Fruit fly (Drosophila melanogaster) whole organism, embryonic: Measurements from ENCODE around the gene mwh.

Experiments
- Ada2b ChIP-seq: fragments of 200-800 bp; sonication (Bioruptor generic); IDR thresholded peaks from 2 replicates; pipeline ENCODE4 v1.3.6; 2022; ENCODE audit warnings: missing biosample characterization, missing genetic modification characterization
- Blimp-1 ChIP-seq: fragments of 200-800 bp; sonication (Bioruptor generic); optimal IDR thresholded peaks from 3 replicates; lab custom pipeline; 2018; ENCODE audit warnings: missing biosample characterization, missing genetic modification characterization, mild to moderate bottlenecking, moderate library complexity, missing genetic modification reagents
- CG10209 ChIP-seq: fragments of 200-800 bp; sonication (Bioruptor generic); optimal IDR thresholded peaks from 3 replicates; lab custom pipeline; 2017; ENCODE audit warnings: missing biosample characterization, mild to moderate bottlenecking, missing genetic modification characterization, missing genetic modification reagents
- CG1024 ChIP-seq: fragments of 200-800 bp; sonication (Bioruptor generic); IDR thresholded peaks from 2 replicates; pipeline ENCODE4 v1.3.6; 2022; ENCODE audit warnings: missing biosample characterization, missing genetic modification characterization
- CG10366 ChIP-seq: fragments of 200-800 bp; sonication (Bioruptor generic); IDR thresholded peaks from 2 replicates; pipeline ENCODE4 v1.3.6; 2022; ENCODE audit warnings: missing biosample characterization, missing genetic modification characterization
- CG10959 ChIP-seq: fragments of 200-800 bp; sonication (Bioruptor generic); IDR thresholded peaks from 2 replicates; pipeline ENCODE4 v1.3.6; 2022; ENCODE audit warnings: missing biosample characterization, missing genetic modification characterization
- CG12219 ChIP-seq: fragments of 200-800 bp; sonication (Bioruptor generic); optimal IDR thresholded peaks from 3 replicates; lab custom pipeline; 2018; ENCODE audit warnings: missing biosample characterization, mild to moderate bottlenecking, missing genetic modification characterization
- CG12769 ChIP-seq: fragments of 200-800 bp; sonication (Bioruptor generic); optimal IDR thresholded peaks from 2 replicates; lab custom pipeline; 2019; ENCODE audit warnings: missing biosample characterization, mild to moderate bottlenecking, missing genetic modification characterization, moderate library complexity
- CG14014 ChIP-seq: fragments of 200-800 bp; sonication (Bioruptor generic); IDR thresholded peaks from 2 replicates; pipeline ENCODE4 v1.3.6; 2022; ENCODE audit warnings: missing biosample characterization, missing genetic modification characterization
- CG1602 ChIP-seq: fragments of 200-800 bp; sonication (Bioruptor generic); optimal IDR thresholded peaks from 3 replicates; lab custom pipeline; 2016; ENCODE audit warnings: missing biosample characterization, missing genetic modification characterization
- CG17385 ChIP-seq: fragments of 200-800 bp; sonication (Bioruptor generic); optimal IDR thresholded peaks from 3 replicates; lab custom pipeline; 2018; ENCODE audit warnings: missing biosample characterization, mild to moderate bottlenecking, missing genetic modification characterization
- CG2199 ChIP-seq: fragments of 200-800 bp; sonication (Bioruptor generic); IDR thresholded peaks from 3 replicates; pipeline ENCODE4 v1.3.6; 2022; ENCODE audit warnings: missing biosample characterization, missing genetic modification characterization
- CG30403 ChIP-seq: fragments of 200-800 bp; sonication (Bioruptor generic); optimal IDR thresholded peaks from 3 replicates; lab custom pipeline; 2016; ENCODE audit warnings: missing biosample characterization, missing genetic modification characterization
- CG3407 ChIP-seq: fragments of 200-800 bp; sonication (Bioruptor generic); optimal IDR thresholded peaks from 2 replicates; lab custom pipeline; 2018; ENCODE audit warnings: missing biosample characterization, mild to moderate bottlenecking, missing genetic modification characterization
- CG4820 ChIP-seq: fragments of 200-800 bp; sonication (Bioruptor generic); optimal IDR thresholded peaks from 3 replicates; lab custom pipeline; 2016; ENCODE audit warnings: missing biosample characterization, missing genetic modification characterization
- CG4854 ChIP-seq: fragments of 200-800 bp; sonication (Bioruptor generic); optimal IDR thresholded peaks from 2 replicates; lab custom pipeline; 2016; ENCODE audit warnings: missing biosample characterization, missing genetic modification characterization, inconsistent platforms
- CG6813 ChIP-seq: fragments of 200-800 bp; sonication (Bioruptor generic); optimal IDR thresholded peaks from 2 replicates; lab custom pipeline; 2017; ENCODE audit warnings: missing biosample characterization, missing genetic modification characterization, mild to moderate bottlenecking, moderate library complexity, missing genetic modification reagents
- CG7357 ChIP-seq: fragments of 200-800 bp; sonication (Bioruptor generic); IDR thresholded peaks from 3 replicates; pipeline ENCODE4 v1.3.6; 2022; ENCODE audit warnings: missing biosample characterization, missing genetic modification characterization
- CG7987 ChIP-seq: fragments of 200-800 bp; sonication (Bioruptor generic); optimal IDR thresholded peaks from 2 replicates; lab custom pipeline; 2018; ENCODE audit warnings: missing biosample characterization, mild to moderate bottlenecking, missing genetic modification characterization, moderate library complexity
- CG8388 ChIP-seq: fragments of 200-800 bp; sonication (Bioruptor generic); optimal IDR thresholded peaks from 2 replicates; lab custom pipeline; 2019; ENCODE audit warnings: missing biosample characterization, mild to moderate bottlenecking, missing genetic modification characterization, moderate library complexity
- CG8924 ChIP-seq: fragments of 200-800 bp; optimal IDR thresholded peaks from 3 replicates; lab custom pipeline; 2019; ENCODE audit warnings: missing biosample characterization, mild to moderate bottlenecking, missing genetic modification characterization, moderate library complexity
- CHES-1-like ChIP-seq: fragments of 200-800 bp; sonication (Bioruptor generic); optimal IDR thresholded peaks from 2 replicates; lab custom pipeline; 2016; ENCODE audit warnings: missing biosample characterization, missing genetic modification characterization
- Chrac-16 ChIP-seq: fragments of 200-800 bp; sonication (Bioruptor generic); optimal IDR thresholded peaks from 3 replicates; lab custom pipeline; 2016; ENCODE audit warnings: missing biosample characterization, missing genetic modification characterization
- Dbx ChIP-seq: fragments of 200-800 bp; sonication (Bioruptor generic); IDR thresholded peaks from 3 replicates; pipeline ENCODE4 v1.3.6; 2022; ENCODE audit warnings: missing biosample characterization, missing genetic modification characterization
- Deaf1 ChIP-seq: fragments of 200-800 bp; optimal IDR thresholded peaks from 3 replicates; lab custom pipeline; 2019; ENCODE audit warnings: missing biosample characterization, mild to moderate bottlenecking, missing genetic modification characterization, moderate library complexity
- E2f1 ChIP-seq: fragments of 200-800 bp; sonication (Bioruptor generic); IDR thresholded peaks from 2 replicates; pipeline ENCODE4 v1.3.6; 2022; ENCODE audit warnings: missing biosample characterization, missing genetic modification characterization
- E2f2 ChIP-seq: fragments of 200-800 bp; sonication (Bioruptor generic); IDR thresholded peaks from 2 replicates; pipeline ENCODE4 v1.3.6; 2022; ENCODE audit warnings: missing biosample characterization, missing genetic modification characterization
- Hsf ChIP-seq: fragments of 200-800 bp; sonication (Bioruptor generic); optimal IDR thresholded peaks from 3 replicates; lab custom pipeline; 2016; ENCODE audit warnings: missing biosample characterization, missing genetic modification characterization
- Lim3 ChIP-seq: fragments of 200-800 bp; sonication (Bioruptor generic); IDR thresholded peaks from 2 replicates; pipeline ENCODE4 v1.3.6; 2022; ENCODE audit warnings: missing biosample characterization, missing genetic modification characterization
- Lpt ChIP-seq: fragments of >200 bp; optimal IDR thresholded peaks from 2 replicates; lab custom pipeline; 2018; ENCODE audit warnings: missing biosample characterization, missing genetic modification characterization
- Oaz ChIP-seq: fragments of 200-800 bp; sonication (Bioruptor generic); IDR thresholded peaks from 2 replicates; pipeline ENCODE4 v1.3.6; 2022; ENCODE audit warnings: missing biosample characterization, missing genetic modification characterization
- Opbp ChIP-seq: fragments of 200-800 bp; sonication (Bioruptor generic); IDR thresholded peaks from 3 replicates; pipeline ENCODE4 v1.3.6; 2022; ENCODE audit warnings: missing biosample characterization, missing genetic modification characterization; ENCODE audit not compliant: partially characterized antibody
- Poxn ChIP-seq: fragments of 200-800 bp; sonication (Bioruptor generic); IDR thresholded peaks from 2 replicates; pipeline ENCODE4 v1.3.6; 2022; ENCODE audit warnings: missing biosample characterization, missing genetic modification characterization
- Ptx1 ChIP-seq: fragments of 200-800 bp; sonication (Bioruptor generic); IDR thresholded peaks from 2 replicates; pipeline ENCODE4 v1.3.6; 2022; ENCODE audit warnings: missing biosample characterization, missing genetic modification characterization
- Rx ChIP-seq: fragments of 200-800 bp; sonication (Bioruptor generic); IDR thresholded peaks from 2 replicates; pipeline ENCODE4 v1.3.6; 2022; ENCODE audit warnings: missing biosample characterization, missing genetic modification characterization
- Scr ChIP-seq: fragments of 200-800 bp; sonication (Bioruptor generic); IDR thresholded peaks from 2 replicates; pipeline ENCODE4 v1.3.6; 2022; ENCODE audit warnings: missing biosample characterization, missing genetic modification characterization; ENCODE audit not compliant: partially characterized antibody
- Ssrp ChIP-seq: fragments of 200-800 bp; sonication (Bioruptor generic); optimal IDR thresholded peaks from 2 replicates; lab custom pipeline; 2018; ENCODE audit warnings: missing biosample characterization, mild to moderate bottlenecking, missing genetic modification characterization, moderate library complexity
- bsh ChIP-seq, 2 experiments: fragments of 200-800 bp; sonication (Bioruptor generic); optimal IDR thresholded peaks; 2 replicates each; lab custom pipeline; 2017 to 2018; ENCODE audit warnings: mild to moderate bottlenecking in 2 of 2, missing biosample characterization in 2 of 2, missing genetic modification characterization in 2 of 2, moderate library complexity in 1 of 2
- dpn ChIP-seq, 2 experiments: fragments of 200-800 bp; sonication (Bioruptor generic); optimal IDR thresholded peaks; 3 replicates each; lab custom pipeline; 2016; ENCODE audit warnings: missing biosample characterization in 2 of 2, missing genetic modification characterization in 2 of 2
- eyg ChIP-seq: fragments of 200-800 bp; sonication (Bioruptor generic); optimal IDR thresholded peaks from 3 replicates; lab custom pipeline; 2016; ENCODE audit warnings: missing biosample characterization, missing genetic modification characterization
- gcm2 ChIP-seq: fragments of 200-800 bp; sonication (Bioruptor generic); optimal IDR thresholded peaks from 2 replicates; lab custom pipeline; 2016; ENCODE audit warnings: missing biosample characterization, missing genetic modification characterization
- gro ChIP-seq: fragments of 200-800 bp; sonication (Bioruptor generic); optimal IDR thresholded peaks from 2 replicates; lab custom pipeline; 2016; ENCODE audit warnings: missing biosample characterization, missing genetic modification characterization
- gsb ChIP-seq: fragments of 200-800 bp; sonication (Bioruptor generic); IDR thresholded peaks from 2 replicates; pipeline ENCODE4 v1.3.6; 2022; ENCODE audit warnings: missing biosample characterization, missing genetic modification characterization
- gt ChIP-seq: fragments of 200-800 bp; sonication (Bioruptor generic); IDR thresholded peaks from 2 replicates; pipeline ENCODE4 v1.3.6; 2022; ENCODE audit warnings: missing biosample characterization, missing genetic modification characterization
- lmd ChIP-seq: fragments of 200-800 bp; sonication (Bioruptor generic); IDR thresholded peaks from 2 replicates; pipeline ENCODE4 v1.3.6; 2022; ENCODE audit warnings: missing biosample characterization, missing genetic modification characterization
- nerfin-1 ChIP-seq: fragments of 200-800 bp; sonication (Bioruptor generic); optimal IDR thresholded peaks from 3 replicates; lab custom pipeline; 2019; ENCODE audit warnings: missing biosample characterization, mild to moderate bottlenecking, missing genetic modification characterization, moderate library complexity
- sd ChIP-seq: fragments of 200-800 bp; sonication (Bioruptor generic); optimal IDR thresholded peaks from 3 replicates; lab custom pipeline; 2018; ENCODE audit warnings: missing biosample characterization, mild to moderate bottlenecking, missing genetic modification characterization, moderate library complexity
- sisA ChIP-seq: fragments of 200-800 bp; sonication (Bioruptor generic); IDR thresholded peaks from 2 replicates; pipeline ENCODE4 v1.3.6; 2022; ENCODE audit warnings: missing biosample characterization, missing genetic modification characterization
- slbo ChIP-seq: fragments of 200-800 bp; sonication (Bioruptor generic); IDR thresholded peaks from 2 replicates; pipeline ENCODE4 v1.3.6; 2022; ENCODE audit warnings: missing biosample characterization, missing genetic modification characterization
- tin ChIP-seq: fragments of 200-800 bp; sonication (Bioruptor generic); optimal IDR thresholded peaks from 3 replicates; lab custom pipeline; 2016; ENCODE audit warnings: missing biosample characterization, missing genetic modification characterization
- twi ChIP-seq: fragments of 200-800 bp; optimal IDR thresholded peaks from 2 replicates; lab custom pipeline; 2019; ENCODE audit warnings: missing biosample characterization, mild to moderate bottlenecking, missing genetic modification characterization, moderate library complexity
- unc-4 ChIP-seq: fragments of 200-800 bp; sonication (Bioruptor generic); IDR thresholded peaks from 2 replicates; pipeline ENCODE4 v1.3.6; 2022; ENCODE audit warnings: missing biosample characterization, missing genetic modification characterization; ENCODE audit not compliant: partially characterized antibody

The mwh gene

dm6 chr3L:1216460-1216859 is 15.9 kb downstream of the mwh start (continued):
- TF ChIP-seq bsh (GFP tag; optimal IDR thresholded peaks at IDR 0.05; lab: Kevin White, UChicago) (peak in 1 of 2 experiments; percentile 69), Opbp (no peak), gro (GFP tag; lab: Kevin White, UChicago) (no peak), Lpt (GFP tag; lab: Kevin White, UChicago) (no peak), twi (tag; lab: Kevin White, UChicago) (no peak), CG8388 (GFP tag; lab: Kevin White, UChicago) (peak; percentile 56), E2f2 (GFP tag; lab: Robert Waterston, UW) (no peak), CG2199 (GFP tag; lab: Robert Waterston, UW) (no peak), CG10209 (peak; percentile 27), CG17385 (GFP tag; lab: Kevin White, UChicago) (peak; percentile 32), CG7357 (GFP tag; lab: Robert Waterston, UW) (no peak), nerfin-1 (peak; percentile 37), CG6813 (GFP tag; lab: Kevin White, UChicago) (peak; percentile 38), CG30403 (peak; percentile 45), Dbx (0 out of 3 replicates have a peak, but pooled peaks have one; percentile 19), Poxn (GFP tag; lab: Robert Waterston, UW) (no peak), CG12769 (tag; lab: Kevin White, UChicago) (peak; percentile 32), CHES-1-like (GFP tag; lab: Kevin White, UChicago) (no peak), CG14014 (GFP tag; lab: Robert Waterston, UW) (no peak), CG10959 (peak; percentile 54), CG7987 (GFP tag; lab: Kevin White, UChicago) (no peak), Lim3 (GFP tag; lab: Robert Waterston, UW) (no peak), Deaf1 (tag; lab: Kevin White, UChicago) (no peak), sd (tag; lab: Kevin White, UChicago) (no peak), gcm2 (GFP tag; lab: Kevin White, UChicago) (no peak), CG8924 (peak; percentile 34), CG10366 (GFP tag; lab: Robert Waterston, UW) (peak; percentile 26; the same call in 1 of the 2 replicates), gsb (GFP tag; lab: Robert Waterston, UW) (no peak), Blimp-1 (GFP tag; lab: Kevin White, UChicago) (peak; percentile 69), Oaz (GFP tag; lab: Robert Waterston, UW) (no peak), CG3407 (GFP tag; lab: Kevin White, UChicago) (peak; percentile 17), Hsf (peak; percentile 13), Rx (GFP tag; lab: Robert Waterston, UW) (peak; percentile 11; the same call in 1 of the 2 replicates), unc-4 (no peak), lmd (peak; percentile 45), CG4820 (GFP tag; lab: Kevin White, UChicago) (peak; percentile 63), Scr (GFP tag; lab: Robert Waterston, UW) (no peak), Ssrp (peak; percentile 47), CG4854 (GFP tag; lab: Kevin White, UChicago) (no peak), Ptx1 (peak; percentile 54), CG12219 (GFP tag; lab: Kevin White, UChicago) (peak; percentile 48), Ada2b (GFP tag; lab: Robert Waterston, UW) (peak; percentile 67), eyg (GFP tag; lab: Kevin White, UChicago) (no peak), slbo (0 out of 2 replicates have a peak, but pooled peaks have one; percentile 7), gt (GFP tag; lab: Robert Waterston, UW) (no peak), tin (GFP tag; lab: Kevin White, UChicago) (peak; percentile 53), CG1024 (peak; percentile 58; the same call in 1 of the 2 replicates), sisA (peak; percentile 65), E2f1 (peak; percentile 40; the same call in 1 of the 2 replicates), Chrac-16 (GFP tag; lab: Kevin White, UChicago) (peak; percentile 17), CG1602 (GFP tag; lab: Kevin White, UChicago) (no peak), dpn (GFP tag; optimal IDR thresholded peaks at IDR 0.05; lab: Kevin White, UChicago) (peak; percentile 16 to 39)
